Worm (Caenorhabditis elegans): ENCODE results near the gene cup-5.

ce11 chrIII:7550979-7551378 lies 33.0 kb upstream of the cup-5 start:
- TF ChIP-seq snpc-4 (tag; optimal IDR thresholded peaks at IDR 0.05) (no peak), skn-1 (tag; optimal IDR thresholded peaks at IDR 0.05) (no peak), unc-62 (GFP tag; optimal IDR thresholded peaks at IDR 0.05) (no peak), nhr-23 (tag; optimal IDR thresholded peaks at IDR 0.05) (no peak), pqm-1 (tag; optimal IDR thresholded peaks at IDR 0.05) (no peak), ztf-4 (tag; optimal IDR thresholded peaks at IDR 0.05) (no peak), nhr-11 (tag; optimal IDR thresholded peaks at IDR 0.05) (no peak), nhr-12 (tag; optimal IDR thresholded peaks at IDR 0.05) (no peak), ceh-82 (tag; optimal IDR thresholded peaks at IDR 0.05) (no peak), nhr-25 (tag; optimal IDR thresholded peaks at IDR 0.05) (peak; percentile 21), R02D3.7 (tag; optimal IDR thresholded peaks at IDR 0.05) (no peak), eor-1 (tag; optimal IDR thresholded peaks at IDR 0.05) (no peak), fkh-10 (GFP tag; optimal IDR thresholded peaks at IDR 0.05) (no peak), egl-27 (tag; optimal IDR thresholded peaks at IDR 0.05) (no peak)
